Worm (Caenorhabditis elegans): ENCODE data around the gene chs-2.

chs-2 gene

ce11 chrII:161275-161674 is 35.5 kb upstream of the chs-2 start:
- no peak for TF ChIP-seq ets-7 (tag; optimal IDR thresholded peaks at IDR 0.05)
- no peak for TF ChIP-seq tbx-37 (GFP tag; conservative IDR thresholded peaks at IDR 0.05)
- TF ChIP-seq hnd-1 (tag; optimal IDR thresholded peaks at IDR 0.05): no peak
- no peak for TF ChIP-seq B0310.2 (tag; optimal IDR thresholded peaks at IDR 0.05)
- TF ChIP-seq sea-1 (GFP tag; conservative IDR thresholded peaks at IDR 0.05): no peak
- TF ChIP-seq scrt-1 (GFP tag; IDR thresholded peaks at IDR 0.05): no peak
- no peak for TF ChIP-seq F13C5.2 (tag; optimal IDR thresholded peaks at IDR 0.05)
- TF ChIP-seq pes-1 (GFP tag; IDR thresholded peaks at IDR 0.05): no peak
- no peak for TF ChIP-seq hmbx-1 (tag; optimal IDR thresholded peaks at IDR 0.05)

DNA sequence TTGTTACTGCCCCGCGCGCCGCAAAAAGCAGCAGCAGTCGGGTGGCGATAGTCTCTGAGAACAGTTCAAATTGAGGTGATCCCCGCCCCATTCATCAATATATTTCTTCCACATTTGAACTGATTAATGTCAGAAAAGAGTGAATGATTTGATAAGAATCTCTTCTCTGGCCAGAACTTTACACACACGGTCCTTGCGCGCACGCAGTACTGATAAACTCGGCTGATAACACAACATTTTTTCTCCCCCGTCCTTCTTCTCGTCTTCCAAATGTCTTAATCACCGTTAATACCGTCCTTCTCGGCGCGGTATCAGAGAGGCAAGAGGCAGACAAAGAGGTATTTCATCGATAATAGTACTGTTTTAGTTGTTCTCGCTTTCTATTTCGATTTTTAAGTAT is 34.6 kb upstream of the chs-2 start, which contains the start of gene etr-1:
etr-1 (plus strand) TSS at position 193 of the 400 bp plus-strand sequence.
- TF ChIP-seq ceh-13 (GFP tag; optimal IDR thresholded peaks at IDR 0.05): no peak
- TF ChIP-seq sea-1 (GFP tag; conservative IDR thresholded peaks at IDR 0.05): no peak

DNA sequence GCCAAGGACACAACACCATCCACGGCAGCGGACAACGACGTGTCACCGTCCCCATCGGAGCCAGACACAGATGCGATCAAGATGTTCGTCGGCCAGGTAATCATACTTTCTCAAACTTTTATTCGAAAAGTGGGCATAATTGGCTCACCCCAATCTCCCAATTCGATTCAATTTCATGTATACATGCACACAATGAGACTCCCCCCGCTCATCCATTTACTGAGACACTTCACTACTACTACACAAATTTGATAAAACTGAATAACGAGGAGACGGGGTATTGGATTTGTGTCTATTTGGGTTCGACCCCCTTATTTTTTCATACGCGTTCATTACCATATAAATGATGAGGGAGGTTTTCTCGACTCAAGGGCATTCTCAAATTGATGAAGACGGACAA is 33.6 kb upstream of the chs-2 start:
- TF ChIP-seq scrt-1 (GFP tag; IDR thresholded peaks at IDR 0.05) (no peak), ceh-13 (GFP tag; optimal IDR thresholded peaks at IDR 0.05) (no peak), tbx-37 (GFP tag; conservative IDR thresholded peaks at IDR 0.05) (no peak), F13C5.2 (tag; optimal IDR thresholded peaks at IDR 0.05) (no peak), hmg-4 (GFP tag; optimal IDR thresholded peaks at IDR 0.05) (no peak), ets-7 (tag; optimal IDR thresholded peaks at IDR 0.05) (no peak), pes-1 (GFP tag; IDR thresholded peaks at IDR 0.05) (no peak), B0310.2 (tag; optimal IDR thresholded peaks at IDR 0.05) (no peak)

- no peak for TF ChIP-seq hnd-1 (tag; optimal IDR thresholded peaks at IDR 0.05)
- no peak for TF ChIP-seq hmg-4 (GFP tag; optimal IDR thresholded peaks at IDR 0.05)
- no peak for TF ChIP-seq tbx-37 (GFP tag; conservative IDR thresholded peaks at IDR 0.05)
- no peak for TF ChIP-seq tra-4 (tag; optimal IDR thresholded peaks at IDR 0.05)
- TF ChIP-seq B0310.2 (tag; optimal IDR thresholded peaks at IDR 0.05): no peak
- no peak for TF ChIP-seq tbx-11 (GFP tag; IDR thresholded peaks at IDR 0.05)
- TF ChIP-seq F13C5.2 (tag; optimal IDR thresholded peaks at IDR 0.05): no peak
- no peak for TF ChIP-seq flt-1 (GFP tag; IDR thresholded peaks at IDR 0.05)
- no peak for TF ChIP-seq ets-7 (tag; optimal IDR thresholded peaks at IDR 0.05)
- TF ChIP-seq aly-1 (tag; optimal IDR thresholded peaks at IDR 0.05): no peak
- no peak for TF ChIP-seq sea-1 (GFP tag; conservative IDR thresholded peaks at IDR 0.05)
- no peak for TF ChIP-seq scrt-1 (GFP tag; IDR thresholded peaks at IDR 0.05)
- no peak for TF ChIP-seq ceh-36 (tag; optimal IDR thresholded peaks at IDR 0.05)
- no peak for TF ChIP-seq pes-1 (GFP tag; IDR thresholded peaks at IDR 0.05)
Measured at ce11 chrII:173679-174078, 23.1 kb upstream of the chs-2 start, which contains the start of gene T01D1.7. Gene T01D1.7 (minus strand): TSS chrII:173779.

DNA sequence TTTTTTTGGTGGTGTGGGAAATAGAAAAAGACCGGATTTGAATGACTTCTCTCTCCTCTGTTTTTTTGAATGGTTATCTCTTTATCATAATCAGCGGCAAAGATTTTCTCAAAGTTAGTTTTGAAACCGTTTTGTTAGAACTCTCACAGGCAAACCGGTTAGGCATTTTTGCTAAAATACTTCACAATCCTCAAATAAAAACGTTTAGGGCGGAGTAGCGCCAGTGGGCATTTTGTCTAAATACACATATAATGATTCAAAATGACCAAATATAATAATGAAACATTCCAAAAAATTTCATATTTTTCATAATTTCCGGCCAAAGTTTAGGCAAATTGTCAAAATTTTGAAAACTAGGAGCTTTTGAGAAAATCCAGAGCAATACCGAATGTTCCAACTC is 20.9 kb upstream of the chs-2 start, which contains the start of gene T01D1.3:
T01D1.3 (minus strand) TSS at position 101 of the 400 bp plus-strand sequence.
- TF ChIP-seq hnd-1 (tag; optimal IDR thresholded peaks at IDR 0.05) (no peak), aly-1 (tag; optimal IDR thresholded peaks at IDR 0.05) (no peak), flt-1 (GFP tag; IDR thresholded peaks at IDR 0.05) (no peak), ceh-36 (tag; optimal IDR thresholded peaks at IDR 0.05) (no peak), ama-1 (optimal IDR thresholded peaks at IDR 0.05) (no peak), scrt-1 (GFP tag; IDR thresholded peaks at IDR 0.05) (no peak), tbx-37 (GFP tag; conservative IDR thresholded peaks at IDR 0.05) (no peak), tbx-11 (GFP tag; IDR thresholded peaks at IDR 0.05) (no peak), hmbx-1 (tag; optimal IDR thresholded peaks at IDR 0.05) (no peak), B0310.2 (tag; optimal IDR thresholded peaks at IDR 0.05) (no peak), ceh-13 (GFP tag; optimal IDR thresholded peaks at IDR 0.05) (no peak), hmg-4 (GFP tag; optimal IDR thresholded peaks at IDR 0.05) (no peak), F13C5.2 (tag; optimal IDR thresholded peaks at IDR 0.05) (no peak), pes-1 (GFP tag; IDR thresholded peaks at IDR 0.05) (no peak), sea-1 (GFP tag; conservative IDR thresholded peaks at IDR 0.05) (no peak), ets-7 (tag; optimal IDR thresholded peaks at IDR 0.05) (no peak)

DNA sequence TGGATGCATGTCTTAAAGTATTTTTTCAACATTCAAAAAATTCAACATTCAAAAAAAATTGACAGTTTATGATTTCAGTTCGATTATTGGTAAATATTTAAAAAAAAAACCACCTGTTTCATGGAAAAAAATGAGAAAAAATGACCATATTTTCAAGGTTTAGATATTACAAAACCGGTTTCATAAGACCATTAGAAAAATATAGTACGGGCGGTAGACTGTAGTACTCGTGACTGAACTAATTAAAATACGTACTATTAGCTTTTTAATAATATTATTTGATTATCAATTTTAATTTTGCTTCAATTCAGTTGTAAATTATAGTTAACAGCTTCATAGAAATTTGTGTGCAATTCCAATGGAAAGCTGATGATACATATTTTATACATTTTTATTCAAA is 20.2 kb upstream of the chs-2 start:
- TF ChIP-seq scrt-1 (GFP tag; IDR thresholded peaks at IDR 0.05): no peak
- no peak for TF ChIP-seq tbx-37 (GFP tag; conservative IDR thresholded peaks at IDR 0.05)
- TF ChIP-seq flt-1 (GFP tag; IDR thresholded peaks at IDR 0.05): no peak
- TF ChIP-seq sea-1 (GFP tag; conservative IDR thresholded peaks at IDR 0.05): no peak
- no peak for TF ChIP-seq ceh-36 (tag; optimal IDR thresholded peaks at IDR 0.05)
- no peak for TF ChIP-seq F13C5.2 (tag; optimal IDR thresholded peaks at IDR 0.05)
- TF ChIP-seq B0310.2 (tag; optimal IDR thresholded peaks at IDR 0.05): no peak
- TF ChIP-seq tbx-11 (GFP tag; IDR thresholded peaks at IDR 0.05): no peak
- TF ChIP-seq pes-1 (GFP tag; IDR thresholded peaks at IDR 0.05): no peak

DNA sequence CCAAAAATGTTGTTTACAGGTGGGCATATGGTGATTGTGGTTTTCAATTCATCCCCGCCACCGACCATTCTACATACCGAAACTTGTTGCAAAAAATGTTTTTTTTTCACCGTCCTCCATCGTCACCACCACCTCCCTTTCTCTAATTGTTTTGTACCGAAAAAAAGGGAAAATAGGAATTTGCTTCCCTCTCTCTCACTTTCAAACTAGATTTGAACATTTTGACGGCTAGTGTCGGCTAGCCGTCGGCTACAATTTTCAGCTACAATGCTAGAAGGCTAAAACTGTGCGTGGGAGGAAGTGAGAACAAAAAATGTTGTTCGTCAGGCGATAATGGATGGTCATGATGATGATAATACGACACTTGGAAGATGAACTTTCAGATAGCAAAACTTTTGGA is 18.6 kb upstream of the chs-2 start:
- no peak for TF ChIP-seq hmbx-1 (tag; optimal IDR thresholded peaks at IDR 0.05)
- TF ChIP-seq ama-1 (optimal IDR thresholded peaks at IDR 0.05): no peak
- no peak for TF ChIP-seq tra-4 (tag; optimal IDR thresholded peaks at IDR 0.05)
- TF ChIP-seq F13C5.2 (tag; optimal IDR thresholded peaks at IDR 0.05): no peak
- TF ChIP-seq pes-1 (GFP tag; IDR thresholded peaks at IDR 0.05): no peak
- no peak for TF ChIP-seq aly-1 (tag; optimal IDR thresholded peaks at IDR 0.05)
- no peak for TF ChIP-seq scrt-1 (GFP tag; IDR thresholded peaks at IDR 0.05)
- TF ChIP-seq flt-1 (GFP tag; IDR thresholded peaks at IDR 0.05): no peak
- no peak for TF ChIP-seq ceh-36 (tag; optimal IDR thresholded peaks at IDR 0.05)
- no peak for TF ChIP-seq hnd-1 (tag; optimal IDR thresholded peaks at IDR 0.05)
- TF ChIP-seq tbx-37 (GFP tag; conservative IDR thresholded peaks at IDR 0.05): no peak
- no peak for TF ChIP-seq ceh-13 (GFP tag; optimal IDR thresholded peaks at IDR 0.05)
- TF ChIP-seq ets-7 (tag; optimal IDR thresholded peaks at IDR 0.05): no peak
- no peak for TF ChIP-seq sea-1 (GFP tag; conservative IDR thresholded peaks at IDR 0.05)
- no peak for TF ChIP-seq hmg-4 (GFP tag; optimal IDR thresholded peaks at IDR 0.05)
- TF ChIP-seq tbx-11 (GFP tag; IDR thresholded peaks at IDR 0.05): no peak
- no peak for TF ChIP-seq B0310.2 (tag; optimal IDR thresholded peaks at IDR 0.05)

DNA sequence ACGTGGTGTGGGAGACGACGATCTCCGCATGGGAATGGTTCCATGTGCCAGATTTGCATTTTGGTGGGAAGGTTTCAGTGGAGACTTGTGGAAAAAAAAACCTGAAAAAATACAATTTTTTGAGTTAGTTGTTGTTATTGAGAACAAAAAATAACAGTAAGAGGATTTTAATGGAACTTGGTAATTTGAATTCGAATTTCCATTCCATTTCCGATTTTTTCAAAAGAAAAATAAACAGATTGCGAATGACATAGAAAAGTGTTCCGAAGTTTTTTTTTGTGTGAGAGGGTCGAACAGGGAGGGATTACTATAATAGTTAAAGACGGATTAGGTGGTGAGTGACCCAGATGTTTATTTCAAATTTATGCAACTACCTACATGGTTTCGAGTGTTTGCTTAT is 17.8 kb upstream of the chs-2 start, which contains the start of gene T01D1.4:
T01D1.4 (minus strand) TSS at position 101 of the 400 bp plus-strand sequence.
- TF ChIP-seq hmbx-1 (tag; optimal IDR thresholded peaks at IDR 0.05) (no peak), ceh-36 (tag; optimal IDR thresholded peaks at IDR 0.05) (no peak), B0310.2 (tag; optimal IDR thresholded peaks at IDR 0.05) (no peak), ets-7 (tag; optimal IDR thresholded peaks at IDR 0.05) (no peak), pes-1 (GFP tag; IDR thresholded peaks at IDR 0.05) (no peak), F13C5.2 (tag; optimal IDR thresholded peaks at IDR 0.05) (no peak), ceh-13 (GFP tag; optimal IDR thresholded peaks at IDR 0.05) (no peak), tbx-11 (GFP tag; IDR thresholded peaks at IDR 0.05) (no peak), hnd-1 (tag; optimal IDR thresholded peaks at IDR 0.05) (no peak), ama-1 (optimal IDR thresholded peaks at IDR 0.05) (no peak), aly-1 (tag; optimal IDR thresholded peaks at IDR 0.05) (no peak), flt-1 (GFP tag; IDR thresholded peaks at IDR 0.05) (no peak)

Measured in whole organism, early embryonic.